Fruit fly (Drosophila melanogaster) whole organism, adult: ENCODE data around the gene CG34347.

ENCODE experiments used
- CG11617 ChIP-seq: fragments of 200-800 bp; sonication (Bioruptor generic); optimal IDR thresholded peaks from 2 replicates; lab custom pipeline; 2017; ENCODE audit warnings: mild to moderate bottlenecking, missing biosample characterization, missing genetic modification reagents, missing genetic modification characterization
- CG12768 ChIP-seq: fragments of 200-800 bp; sonication (Bioruptor generic); optimal IDR thresholded peaks from 2 replicates; lab custom pipeline; 2017; ENCODE audit warnings: missing biosample characterization, missing genetic modification characterization, mild to moderate bottlenecking, moderate library complexity, missing genetic modification reagents
- CG14711 ChIP-seq: fragments of 200-800 bp; sonication (Bioruptor generic); optimal IDR thresholded peaks from 2 replicates; lab custom pipeline; 2018; ENCODE audit warnings: missing biosample characterization, mild to moderate bottlenecking, missing genetic modification characterization, moderate library complexity
- CG1620 ChIP-seq: fragments of 200-800 bp; sonication (Bioruptor generic); optimal IDR thresholded peaks from 2 replicates; lab custom pipeline; 2016; ENCODE audit warnings: missing biosample characterization, missing genetic modification characterization
- CG33017 ChIP-seq: fragments of 200-800 bp; sonication (Bioruptor generic); optimal IDR thresholded peaks from 2 replicates; lab custom pipeline; 2018; ENCODE audit warnings: missing biosample characterization, mild to moderate bottlenecking, missing genetic modification characterization, moderate library complexity
- CG5204 ChIP-seq: fragments of 200-800 bp; sonication (Bioruptor generic); optimal IDR thresholded peaks from 2 replicates; lab custom pipeline; 2016; ENCODE audit warnings: missing biosample characterization, missing genetic modification characterization
- CG7045 ChIP-seq: fragments of 200-800 bp; sonication (Bioruptor generic); optimal IDR thresholded peaks from 2 replicates; lab custom pipeline; 2017; ENCODE audit warnings: missing biosample characterization, mild to moderate bottlenecking, missing genetic modification characterization
- CG7101 ChIP-seq: fragments of 200-800 bp; sonication (Bioruptor generic); optimal IDR thresholded peaks from 2 replicates; lab custom pipeline; 2018; ENCODE audit warnings: missing biosample characterization, mild to moderate bottlenecking, missing genetic modification characterization, moderate library complexity
- Clk ChIP-seq: fragments of 200-800 bp; sonication (Bioruptor generic); optimal IDR thresholded peaks from 2 replicates; lab custom pipeline; 2017; ENCODE audit warnings: missing biosample characterization, missing genetic modification characterization
- Crg-1 ChIP-seq: fragments of 200-800 bp; sonication (Bioruptor generic); optimal IDR thresholded peaks from 2 replicates; lab custom pipeline; 2016; ENCODE audit warnings: missing biosample characterization, missing genetic modification characterization
- Hr96 ChIP-seq: fragments of 200-800 bp; sonication (Bioruptor generic); optimal IDR thresholded peaks from 2 replicates; lab custom pipeline; 2016; ENCODE audit warnings: missing biosample characterization, missing genetic modification characterization
- Mnt ChIP-seq: fragments of 200-800 bp; sonication (Bioruptor generic); optimal IDR thresholded peaks from 2 replicates; lab custom pipeline; 2016; ENCODE audit warnings: missing biosample characterization, mild to moderate bottlenecking, missing genetic modification characterization
- bab1 ChIP-seq: fragments of 200-800 bp; sonication (Bioruptor generic); optimal IDR thresholded peaks from 3 replicates; lab custom pipeline; 2019; ENCODE audit warnings: missing biosample characterization, mild to moderate bottlenecking, missing genetic modification characterization, moderate library complexity
- cic ChIP-seq: fragments of 200-800 bp; sonication (Bioruptor generic); optimal IDR thresholded peaks from 2 replicates; lab custom pipeline; 2017; ENCODE audit warnings: missing biosample characterization, mild to moderate bottlenecking, missing genetic modification characterization, moderate library complexity
- cnc ChIP-seq, 2 experiments: fragments of >200 bp; optimal IDR thresholded peaks; 2 replicates each; lab custom pipeline; 2017
- kay ChIP-seq: fragments of 200-800 bp; sonication (Bioruptor generic); peaks from one replicate; lab custom pipeline; 2016; ENCODE audit warnings: missing biosample characterization, missing genetic modification characterization, borderline replicate concordance
- ovo ChIP-seq: fragments of 200-800 bp; sonication (Bioruptor generic); optimal IDR thresholded peaks from 2 replicates; lab custom pipeline; 2016; ENCODE audit warnings: missing biosample characterization, missing genetic modification characterization
- pad ChIP-seq: fragments of 200-800 bp; sonication (Bioruptor generic); optimal IDR thresholded peaks from 3 replicates; lab custom pipeline; 2017; ENCODE audit warnings: missing biosample characterization, missing genetic modification characterization, mild to moderate bottlenecking, moderate library complexity, missing genetic modification reagents
- tj ChIP-seq: fragments of 200-800 bp; sonication (Bioruptor generic); optimal IDR thresholded peaks from 3 replicates; lab custom pipeline; 2017; ENCODE audit warnings: missing biosample characterization, mild to moderate bottlenecking, missing genetic modification characterization, moderate library complexity
- toe ChIP-seq: fragments of 200-800 bp; sonication (Bioruptor generic); optimal IDR thresholded peaks from 2 replicates; lab custom pipeline; 2016; ENCODE audit warnings: missing biosample characterization, missing genetic modification characterization

Gene CG34347

dm6 chr3R:31310883-31311397, at the start of gene CG34347:
Gene CG34347, plus strand, starts transcription at chr3R:31311157.
- TF ChIP-seq tj (GFP tag; lab: Kevin White, UChicago) = peak; percentile 71
- no peak for TF ChIP-seq CG7045 (GFP tag; lab: Kevin White, UChicago)
- peak; percentile 11 for TF ChIP-seq Mnt
- no peak for TF ChIP-seq CG11617 (GFP tag; lab: Kevin White, UChicago)

dm6 chr3R:31262298-31262697, 48.7 kb upstream of the CG34347 start, which contains the start of gene CAH5:
Gene CAH5, plus strand, starts transcription at chr3R:31262598.
- TF ChIP-seq CG12768 (GFP tag; lab: Kevin White, UChicago) = no peak
- no peak for TF ChIP-seq CG33017 (tag; lab: Kevin White, UChicago)
- TF ChIP-seq cnc (optimal IDR thresholded peaks at IDR 0.05; lab: Kevin White, UChicago) = no peak
- TF ChIP-seq Mnt = no peak
- TF ChIP-seq ovo = no peak
- no peak for TF ChIP-seq cic (GFP tag; lab: Kevin White, UChicago)
- no peak for TF ChIP-seq CG7101 (tag; lab: Kevin White, UChicago)
- TF ChIP-seq tj (GFP tag; lab: Kevin White, UChicago) = no peak
- TF ChIP-seq kay (GFP tag; lab: Kevin White, UChicago) = no peak
- no peak for TF ChIP-seq toe (GFP tag; lab: Kevin White, UChicago)
- no peak for TF ChIP-seq CG5204 (GFP tag; lab: Kevin White, UChicago)
- TF ChIP-seq CG1620 (GFP tag; lab: Kevin White, UChicago) = no peak
- TF ChIP-seq CG7045 (GFP tag; lab: Kevin White, UChicago) = no peak
- no peak for TF ChIP-seq Clk (GFP tag; lab: Kevin White, UChicago)
- no peak for TF ChIP-seq CG11617 (GFP tag; lab: Kevin White, UChicago)
- no peak for TF ChIP-seq bab1 (GFP tag; lab: Kevin White, UChicago)

- TF ChIP-seq pad (GFP tag; lab: Kevin White, UChicago) (no peak), CG7101 (tag; lab: Kevin White, UChicago) (no peak), ovo (no peak), toe (GFP tag; lab: Kevin White, UChicago) (no peak), CG5204 (GFP tag; lab: Kevin White, UChicago) (no peak), Mnt (no peak), Hr96 (GFP tag; lab: Kevin White, UChicago) (no peak), CG33017 (tag; lab: Kevin White, UChicago) (no peak), CG11617 (GFP tag; lab: Kevin White, UChicago) (no peak), cic (GFP tag; lab: Kevin White, UChicago) (no peak), Clk (GFP tag; lab: Kevin White, UChicago) (no peak), CG12768 (GFP tag; lab: Kevin White, UChicago) (no peak), cnc (optimal IDR thresholded peaks at IDR 0.05; lab: Kevin White, UChicago) (no peak), CG14711 (tag; lab: Kevin White, UChicago) (no peak)
Observed at dm6 chr3R:31263934-31264333, 47.0 kb upstream of the CG34347 start.

- TF ChIP-seq CG7101 (tag; lab: Kevin White, UChicago) (no peak), ovo (no peak), Clk (GFP tag; lab: Kevin White, UChicago) (no peak)
Observed at dm6 chr3R:31265430-31265829, 45.5 kb upstream of the CG34347 start, which contains the start of gene ppk24. Gene ppk24, plus strand, starts transcription at chr3R:31265730.

dm6 chr3R:31270783-31271427, 40.1 kb upstream of the CG34347 start:
- TF ChIP-seq CG11617 (GFP tag; lab: Kevin White, UChicago) (no peak), CG1620 (GFP tag; lab: Kevin White, UChicago) (no peak)

- TF ChIP-seq cnc (optimal IDR thresholded peaks at IDR 0.05; lab: Kevin White, UChicago) (no peak), CG14711 (tag; lab: Kevin White, UChicago) (no peak), kay (GFP tag; lab: Kevin White, UChicago) (no peak), CG12768 (GFP tag; lab: Kevin White, UChicago) (no peak), ovo (no peak), CG33017 (tag; lab: Kevin White, UChicago) (no peak), bab1 (GFP tag; lab: Kevin White, UChicago) (no peak), CG7045 (GFP tag; lab: Kevin White, UChicago) (no peak), tj (GFP tag; lab: Kevin White, UChicago) (no peak), pad (GFP tag; lab: Kevin White, UChicago) (no peak), Mnt (no peak), CG7101 (tag; lab: Kevin White, UChicago) (no peak), CG11617 (GFP tag; lab: Kevin White, UChicago) (no peak), toe (GFP tag; lab: Kevin White, UChicago) (no peak)
Observed at dm6 chr3R:31285791-31286190, 25.2 kb upstream of the CG34347 start.

- TF ChIP-seq CG12768 (GFP tag; lab: Kevin White, UChicago) = no peak
- TF ChIP-seq cnc (optimal IDR thresholded peaks at IDR 0.05; lab: Kevin White, UChicago) = no peak
- no peak for TF ChIP-seq CG33017 (tag; lab: Kevin White, UChicago)
- TF ChIP-seq CG1620 (GFP tag; lab: Kevin White, UChicago) = no peak
- no peak for TF ChIP-seq CG14711 (tag; lab: Kevin White, UChicago)
- TF ChIP-seq ovo = no peak
- no peak for TF ChIP-seq CG11617 (GFP tag; lab: Kevin White, UChicago)
- TF ChIP-seq bab1 (GFP tag; lab: Kevin White, UChicago) = no peak
- no peak for TF ChIP-seq kay (GFP tag; lab: Kevin White, UChicago)
- TF ChIP-seq pad (GFP tag; lab: Kevin White, UChicago) = no peak
- no peak for TF ChIP-seq Crg-1 (GFP tag; lab: Kevin White, UChicago)
- TF ChIP-seq Clk (GFP tag; lab: Kevin White, UChicago) = no peak
- TF ChIP-seq cic (GFP tag; lab: Kevin White, UChicago) = no peak
- TF ChIP-seq CG7045 (GFP tag; lab: Kevin White, UChicago) = no peak
- no peak for TF ChIP-seq toe (GFP tag; lab: Kevin White, UChicago)
- TF ChIP-seq Hr96 (GFP tag; lab: Kevin White, UChicago) = no peak
- TF ChIP-seq CG5204 (GFP tag; lab: Kevin White, UChicago) = no peak
- no peak for TF ChIP-seq Mnt
- no peak for TF ChIP-seq CG7101 (tag; lab: Kevin White, UChicago)
Observed at dm6 chr3R:31287522-31287921, 23.4 kb upstream of the CG34347 start.
